Worm (Caenorhabditis elegans) whole organism, L2 larva: ENCODE measurements around the gene F13A7.14.
A peak's percentile ranks its signal among the peaks of the same experiment; 100 is the strongest.

Experiments
- C34F6.9 ChIP-seq: fragments of 150-350 bp; optimal IDR thresholded peaks from 2 replicates; lab custom pipeline; 2014; ENCODE audit warnings: missing biosample characterization, missing genetic modification characterization
- F13H6.1 ChIP-seq: sonication (generic microtip); optimal IDR thresholded peaks from 2 replicates; lab custom pipeline; 2016; ENCODE audit warnings: missing genetic modification characterization, missing compliant biosample characterization
- ZK546.5 ChIP-seq: sonication (generic microtip); optimal IDR thresholded peaks from 2 replicates; lab custom pipeline; 2017; ENCODE audit warnings: missing biosample characterization, missing genetic modification characterization
- alr-1 ChIP-seq: fragments of 150-350 bp; optimal IDR thresholded peaks from 2 replicates; lab custom pipeline; 2014; ENCODE audit warnings: missing biosample characterization, missing genetic modification characterization
- aly-2 ChIP-seq: fragments of 150-350 bp; optimal IDR thresholded peaks from 2 replicates; lab custom pipeline; 2014; ENCODE audit warnings: missing biosample characterization, missing genetic modification characterization
- ama-1 ChIP-seq: fragments of 150-350 bp; optimal IDR thresholded peaks from 2 replicates; lab custom pipeline; 2018; ENCODE audit warnings: inconsistent platforms
- blmp-1 ChIP-seq: sonication (generic microtip); optimal IDR thresholded peaks from 2 replicates; lab custom pipeline; 2017; ENCODE audit warnings: missing genetic modification characterization, mild to moderate bottlenecking, missing compliant biosample characterization, antibody characterized with exemption, moderate library complexity; ENCODE audit not compliant: insufficient read depth
- ceh-82 ChIP-seq: fragments of 150-350 bp; optimal IDR thresholded peaks from 2 replicates; lab custom pipeline; 2014; ENCODE audit warnings: missing biosample characterization, missing genetic modification characterization
- crh-2 ChIP-seq: sonication (generic microtip); optimal IDR thresholded peaks from 2 replicates; lab custom pipeline; 2017; ENCODE audit warnings: missing biosample characterization, missing genetic modification characterization
- elt-1 ChIP-seq: fragments of 150-350 bp; optimal IDR thresholded peaks from 2 replicates; lab custom pipeline; 2014; ENCODE audit warnings: missing biosample characterization, missing genetic modification characterization
- elt-3 ChIP-seq: sonication (generic microtip); optimal IDR thresholded peaks from 2 replicates; lab custom pipeline; 2017; ENCODE audit warnings: missing biosample characterization, missing genetic modification characterization
- fos-1 ChIP-seq: fragments of 150-350 bp; optimal IDR thresholded peaks from 2 replicates; lab custom pipeline; 2014; ENCODE audit warnings: missing biosample characterization, missing genetic modification characterization
- gmeb-1 ChIP-seq: fragments of 150-350 bp; optimal IDR thresholded peaks from 2 replicates; lab custom pipeline; 2014; ENCODE audit warnings: missing biosample characterization, missing genetic modification characterization
- lin-11 ChIP-seq: fragments of 150-350 bp; sonication (generic microtip); optimal IDR thresholded peaks from 2 replicates; lab custom pipeline; 2014; ENCODE audit warnings: missing biosample characterization, missing genetic modification characterization, inconsistent platforms, mixed read lengths
- lin-13 ChIP-seq: fragments of 150-350 bp; optimal IDR thresholded peaks from 2 replicates; lab custom pipeline; 2014; ENCODE audit warnings: missing biosample characterization, missing genetic modification reagents, missing genetic modification characterization
- lin-39 ChIP-seq: fragments of 150-350 bp; optimal IDR thresholded peaks from 2 replicates; lab custom pipeline; 2014; ENCODE audit warnings: missing biosample characterization, missing genetic modification reagents, missing genetic modification characterization
- lsy-2 ChIP-seq, 2 experiments: fragments of 150-350 bp in 1 of 2; sonication (generic microtip) in 1 of 2; optimal IDR thresholded peaks; 2 replicates each; lab custom pipeline; 2014 to 2017; ENCODE audit warnings: missing biosample characterization in 2 of 2, missing genetic modification characterization in 2 of 2
- mab-5 ChIP-seq: fragments of 150-350 bp; optimal IDR thresholded peaks from 2 replicates; lab custom pipeline; 2014; ENCODE audit warnings: missing biosample characterization, missing genetic modification characterization
- mbf-1 ChIP-seq: sonication (generic microtip); optimal IDR thresholded peaks from 2 replicates; lab custom pipeline; 2017; ENCODE audit warnings: missing biosample characterization, missing genetic modification characterization
- mdl-1 ChIP-seq, 2 experiments: fragments of 150-350 bp in 1 of 2; sonication (generic microtip) in 1 of 2; optimal IDR thresholded peaks; 2 replicates each; lab custom pipeline; 2017; ENCODE audit warnings: missing biosample characterization in 2 of 2, missing genetic modification characterization in 2 of 2
- nhr-10 ChIP-seq: sonication (generic microtip); optimal IDR thresholded peaks from 2 replicates; lab custom pipeline; 2017; ENCODE audit warnings: missing biosample characterization, missing genetic modification characterization
- nhr-11 ChIP-seq: fragments of 150-350 bp; optimal IDR thresholded peaks from 2 replicates; lab custom pipeline; 2014; ENCODE audit warnings: missing biosample characterization, missing genetic modification characterization
- nhr-12 ChIP-seq: fragments of 150-350 bp; optimal IDR thresholded peaks from 2 replicates; lab custom pipeline; 2014; ENCODE audit warnings: missing biosample characterization, missing genetic modification characterization
- nhr-129 ChIP-seq: fragments of 150-350 bp; optimal IDR thresholded peaks from 2 replicates; lab custom pipeline; 2014; ENCODE audit warnings: missing biosample characterization, missing genetic modification characterization
- nhr-21 ChIP-seq: fragments of 150-350 bp; optimal IDR thresholded peaks from 2 replicates; lab custom pipeline; 2014; ENCODE audit warnings: missing biosample characterization, missing genetic modification characterization
- nhr-23 ChIP-seq: fragments of 150-350 bp; optimal IDR thresholded peaks from 2 replicates; lab custom pipeline; 2014; ENCODE audit warnings: missing biosample characterization, missing genetic modification reagents, missing genetic modification characterization
- nhr-237 ChIP-seq: fragments of 150-350 bp; optimal IDR thresholded peaks from 2 replicates; lab custom pipeline; 2014; ENCODE audit warnings: missing biosample characterization, missing genetic modification characterization
- nhr-25 ChIP-seq: fragments of 150-350 bp; sonication (generic microtip); optimal IDR thresholded peaks from 3 replicates; lab custom pipeline; 2014; ENCODE audit warnings: missing biosample characterization, missing genetic modification characterization
- nhr-77 ChIP-seq: fragments of 150-350 bp; optimal IDR thresholded peaks from 2 replicates; lab custom pipeline; 2014; ENCODE audit warnings: missing biosample characterization, missing genetic modification characterization
- peb-1 ChIP-seq: fragments of 150-350 bp; optimal IDR thresholded peaks from 2 replicates; lab custom pipeline; 2014; ENCODE audit warnings: missing biosample characterization, missing genetic modification characterization
- skn-1 ChIP-seq: sonication (generic microtip); optimal IDR thresholded peaks from 2 replicates; lab custom pipeline; 2017; ENCODE audit warnings: missing biosample characterization, missing genetic modification characterization
- sma-3 ChIP-seq: sonication (generic microtip); optimal IDR thresholded peaks from 2 replicates; lab custom pipeline; 2016; ENCODE audit warnings: missing genetic modification reagents, missing genetic modification characterization, missing compliant biosample characterization
- sma-9 ChIP-seq, 2 experiments: fragments of 150-350 bp in 1 of 2; sonication (generic microtip) in 1 of 2; optimal IDR thresholded peaks; 2 replicates each; lab custom pipeline; 2014 to 2016; ENCODE audit warnings: missing genetic modification characterization in 2 of 2, mild to moderate bottlenecking in 1 of 2, missing biosample characterization in 1 of 2, missing compliant biosample characterization in 1 of 2, missing genetic modification reagents in 1 of 2, moderate library complexity in 1 of 2
- snpc-4 ChIP-seq: fragments of 150-350 bp; optimal IDR thresholded peaks from 2 replicates; lab custom pipeline; 2014; ENCODE audit warnings: missing biosample characterization, missing genetic modification characterization
- unc-39 ChIP-seq: fragments of 150-350 bp; optimal IDR thresholded peaks from 2 replicates; lab custom pipeline; 2014; ENCODE audit warnings: missing biosample characterization, missing genetic modification characterization
- unc-55 ChIP-seq: fragments of 150-350 bp; sonication (generic microtip); optimal IDR thresholded peaks from 3 replicates; lab custom pipeline; 2014; ENCODE audit warnings: missing biosample characterization, missing genetic modification reagents, missing genetic modification characterization
- unc-62 ChIP-seq: fragments of 150-350 bp; optimal IDR thresholded peaks from 2 replicates; lab custom pipeline; 2014; ENCODE audit warnings: missing biosample characterization, missing genetic modification reagents, missing genetic modification characterization
- zag-1 ChIP-seq: fragments of 150-350 bp; optimal IDR thresholded peaks from 2 replicates; lab custom pipeline; 2014; ENCODE audit warnings: missing biosample characterization, missing genetic modification characterization
- ztf-11 ChIP-seq: sonication (generic microtip); optimal IDR thresholded peaks from 2 replicates; lab custom pipeline; 2017; ENCODE audit warnings: missing biosample characterization, missing genetic modification characterization
- ztf-4 ChIP-seq: fragments of 150-350 bp; optimal IDR thresholded peaks from 2 replicates; lab custom pipeline; 2014; ENCODE audit warnings: missing biosample characterization, missing genetic modification characterization

The F13A7.14 gene

DNA sequence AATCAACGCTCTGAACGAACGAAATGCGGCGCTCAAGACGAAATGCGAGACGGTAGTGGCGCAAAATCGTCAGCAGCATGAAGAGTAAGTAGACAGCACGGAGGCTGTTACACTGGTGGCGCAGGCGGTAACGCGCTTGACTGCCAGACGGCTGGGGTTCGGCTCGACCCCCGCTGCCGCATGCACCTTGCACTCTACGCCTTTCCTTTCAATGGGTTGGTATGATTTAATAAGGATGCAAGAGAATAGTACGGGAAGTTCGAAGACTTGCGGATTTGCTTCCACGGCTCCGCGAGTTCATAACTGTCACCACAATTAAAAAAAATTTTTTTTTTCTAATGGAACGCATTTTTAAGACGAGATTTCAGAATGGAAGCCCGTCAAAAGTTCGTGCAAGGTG is 31.7 kb upstream of the F13A7.14 start (continued):
- TF ChIP-seq ztf-11 (tag; lab: Kevin White, UChicago) (no peak), nhr-11 (no peak), lin-11 (tag; lab: Kevin White, UChicago) (peak; percentile 6), mab-5 (tag; lab: Kevin White, UChicago) (peak; percentile 15), elt-1 (tag; lab: Kevin White, UChicago) (no peak), skn-1 (tag; lab: Kevin White, UChicago) (no peak), nhr-77 (tag; lab: Kevin White, UChicago) (no peak), lin-13 (GFP tag; lab: Kevin White, UChicago) (peak; percentile 63), nhr-237 (no peak), ceh-82 (tag; lab: Kevin White, UChicago) (peak; percentile 20), peb-1 (tag; lab: Kevin White, UChicago) (no peak)

DNA sequence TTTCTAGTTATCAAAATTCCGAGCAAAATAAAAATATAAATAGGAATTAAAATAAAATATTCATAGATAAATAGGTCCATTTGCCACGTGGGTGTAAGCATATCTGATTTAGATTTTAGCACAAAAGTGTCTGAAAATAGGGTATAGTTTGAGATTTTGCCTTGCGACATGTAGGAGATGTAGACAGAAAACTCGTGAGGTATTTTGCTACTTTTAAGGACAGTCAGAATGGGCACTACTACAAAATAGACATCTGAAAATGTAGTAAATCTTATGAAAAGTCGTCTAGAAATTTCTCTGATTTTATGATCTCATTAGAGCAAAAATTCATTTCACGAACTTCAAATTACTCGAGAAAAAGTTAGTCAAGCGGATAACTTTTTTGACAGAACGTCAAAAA is 27.0 kb upstream of the F13A7.14 start, which contains the start of gene srv-34:
Gene srv-34 (minus strand): TSS at position 101 of the 400 bp plus-strand sequence.
- TF ChIP-seq unc-55 (GFP tag; lab: Kevin White, UChicago) = no peak

DNA sequence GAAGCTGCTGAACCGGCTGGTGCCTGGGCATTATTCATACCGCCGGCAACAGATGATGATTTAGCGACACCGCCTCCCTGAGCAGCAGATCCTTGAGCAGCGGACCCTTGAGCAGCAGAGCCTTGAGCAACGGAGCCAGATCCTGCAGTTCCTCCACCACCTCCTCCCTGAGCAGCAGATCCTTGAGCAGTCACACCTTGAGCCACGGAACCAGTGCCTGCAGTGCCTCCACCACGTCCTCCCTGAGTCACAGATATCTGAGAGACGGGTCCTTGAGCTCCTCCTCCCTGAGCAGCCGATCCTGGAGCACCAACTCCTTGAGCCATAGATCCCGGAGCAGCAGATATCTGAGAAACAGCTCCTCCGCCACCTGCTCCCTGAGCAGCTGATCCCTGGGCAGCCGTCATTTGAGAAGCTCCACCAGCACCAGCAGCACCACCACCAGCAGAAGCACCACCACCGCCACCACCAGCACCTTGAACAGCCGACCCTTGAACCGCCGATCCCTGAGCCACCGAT is 25.2 kb upstream of the F13A7.14 start:
- no peak for TF ChIP-seq ztf-11 (tag; lab: Kevin White, UChicago)
- TF ChIP-seq F13H6.1 (tag; lab: Kevin White, UChicago) = no peak
- TF ChIP-seq ztf-4 (tag; lab: Kevin White, UChicago) = no peak
- TF ChIP-seq lin-11 (tag; lab: Kevin White, UChicago) = no peak
- no peak for TF ChIP-seq aly-2 (tag; lab: Kevin White, UChicago)
- no peak for TF ChIP-seq nhr-12
- TF ChIP-seq C34F6.9 (tag; lab: Kevin White, UChicago) = no peak
- TF ChIP-seq peb-1 (tag; lab: Kevin White, UChicago) = no peak
- TF ChIP-seq, all 48 proteins: peak for 0

DNA sequence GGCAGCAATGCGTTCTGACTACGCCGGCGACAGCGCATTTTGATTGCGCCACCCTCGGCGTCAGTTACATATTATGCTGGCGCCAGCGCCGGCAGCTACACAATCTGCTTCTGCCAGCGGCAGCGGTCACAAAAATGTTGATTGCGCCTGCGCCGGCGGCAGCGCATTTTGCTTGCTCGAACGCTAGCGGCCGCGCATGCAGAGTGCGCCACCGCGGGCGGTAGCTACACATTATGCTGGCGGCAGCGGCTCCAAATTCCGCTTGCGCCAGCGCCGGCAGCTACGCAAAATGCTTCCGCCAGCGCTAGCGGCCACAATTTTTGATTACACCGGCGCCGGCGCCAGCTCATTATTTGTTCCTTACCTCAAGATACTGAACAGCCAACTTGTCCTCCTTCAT is 24.5 kb upstream of the F13A7.14 start:
- TF ChIP-seq ztf-11 (tag; lab: Kevin White, UChicago) = no peak
- no peak for TF ChIP-seq nhr-11
- no peak for TF ChIP-seq ama-1 (lab: Kevin White, UChicago)
- TF ChIP-seq crh-2 (tag; lab: Kevin White, UChicago) = no peak
- TF ChIP-seq zag-1 = no peak
- no peak for TF ChIP-seq skn-1 (tag; lab: Kevin White, UChicago)

DNA sequence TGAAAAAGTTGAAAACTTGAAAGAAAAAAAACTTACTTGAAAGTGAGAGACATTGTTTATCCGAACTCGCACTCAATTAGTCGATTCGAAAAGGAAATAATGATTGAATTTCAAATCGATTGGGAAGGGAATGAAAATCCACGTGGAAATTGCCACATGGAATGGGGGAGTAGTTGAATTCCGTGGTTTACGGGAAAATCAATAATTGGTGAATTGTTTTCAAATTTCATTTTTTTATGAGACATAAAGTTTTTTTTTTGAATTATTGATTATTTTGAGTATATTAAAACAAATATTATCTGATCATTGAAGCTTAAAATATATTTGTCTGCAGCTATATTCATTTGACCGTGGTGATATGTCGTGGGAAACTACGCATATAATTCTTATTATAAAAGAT is 23.8 kb upstream of the F13A7.14 start, which contains the start of gene F13A7.1:
Gene F13A7.1 (minus strand): TSS at position 101 of the 400 bp plus-strand sequence.
- TF ChIP-seq nhr-77 (tag; lab: Kevin White, UChicago) (no peak), ZK546.5 (tag; lab: Kevin White, UChicago) (no peak), nhr-237 (no peak), mbf-1 (tag; lab: Kevin White, UChicago) (no peak), unc-39 (tag; lab: Kevin White, UChicago) (no peak), nhr-10 (no peak), nhr-129 (tag; lab: Kevin White, UChicago) (no peak), mab-5 (tag; lab: Kevin White, UChicago) (no peak), fos-1 (tag; lab: Kevin White, UChicago) (no peak), lin-39 (tag; lab: Kevin White, UChicago) (no peak), peb-1 (tag; lab: Kevin White, UChicago) (no peak), unc-62 (GFP tag; lab: Kevin White, UChicago) (no peak), sma-3 (GFP tag; lab: Kevin White, UChicago) (no peak), nhr-21 (tag; lab: Kevin White, UChicago) (no peak)
- TF ChIP-seq, all 48 proteins: peak for 0

DNA sequence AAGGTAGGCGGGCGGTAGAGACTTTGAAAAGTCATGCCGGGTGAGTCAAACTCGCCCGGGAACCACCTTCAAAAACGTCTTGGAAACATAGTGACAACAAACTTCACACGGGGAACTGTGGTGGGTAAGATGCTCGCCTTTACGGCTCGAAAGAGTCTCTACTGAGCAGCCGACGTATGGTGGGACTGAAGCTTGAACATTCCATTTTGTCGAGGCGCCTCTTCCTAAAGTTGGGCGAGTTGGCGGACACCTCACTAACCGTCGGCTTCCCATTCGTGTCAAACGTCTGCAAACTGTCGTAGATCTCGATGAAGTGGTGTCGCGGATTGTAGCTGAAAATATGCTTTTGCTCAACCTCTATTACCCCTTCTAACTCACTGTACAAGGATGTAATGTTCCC is 18.7 kb upstream of the F13A7.14 start:
- no peak for TF ChIP-seq C34F6.9 (tag; lab: Kevin White, UChicago)
- no peak for TF ChIP-seq blmp-1 (tag; lab: Kevin White, UChicago)
- no peak for TF ChIP-seq mbf-1 (tag; lab: Kevin White, UChicago)
- no peak for TF ChIP-seq sma-9 (GFP tag; optimal IDR thresholded peaks at IDR 0.05; lab: Kevin White, UChicago)
- no peak for TF ChIP-seq sma-9 (tag; optimal IDR thresholded peaks at IDR 0.05; lab: Kevin White, UChicago)
- no peak for TF ChIP-seq alr-1
- TF ChIP-seq lin-39 (tag; lab: Kevin White, UChicago) = no peak
- TF ChIP-seq lsy-2 (tag; optimal IDR thresholded peaks at IDR 0.05; lab: Kevin White, UChicago) = no peak
- no peak for TF ChIP-seq ztf-11 (tag; lab: Kevin White, UChicago)
- TF ChIP-seq nhr-237 = no peak
- no peak for TF ChIP-seq nhr-23 (tag; lab: Kevin White, UChicago)
- no peak for TF ChIP-seq nhr-25 (tag; lab: Kevin White, UChicago)
- no peak for TF ChIP-seq mdl-1 (tag; optimal IDR thresholded peaks at IDR 0.05; lab: Kevin White, UChicago)
- no peak for TF ChIP-seq fos-1 (tag; lab: Kevin White, UChicago)
- no peak for TF ChIP-seq elt-3 (tag; lab: Kevin White, UChicago)
- TF ChIP-seq crh-2 (tag; lab: Kevin White, UChicago) = no peak
- TF ChIP-seq sma-3 (GFP tag; lab: Kevin White, UChicago) = no peak
- no peak for TF ChIP-seq gmeb-1 (tag; lab: Kevin White, UChicago)
- TF ChIP-seq nhr-77 (tag; lab: Kevin White, UChicago) = no peak
- TF ChIP-seq snpc-4 = no peak
